Worm (Caenorhabditis elegans) whole organism, mixed stage, embryonic: ENCODE data around the gene R102.6.

Experiments
- M03D4.4 ChIP-seq: sonication (generic microtip); optimal IDR thresholded peaks from 2 replicates; lab custom pipeline; 2017; ENCODE audit warnings: mild to moderate bottlenecking, missing genetic modification characterization, missing compliant biosample characterization
- bed-3 ChIP-seq: fragments of 200-800 bp; sonication (Bioruptor generic); optimal IDR thresholded peaks from 3 replicates; lab custom pipeline; 2018; ENCODE audit warnings: mild to moderate bottlenecking, missing genetic modification characterization, moderate library complexity, missing compliant biosample characterization
- ceh-39 ChIP-seq: fragments of 150-350 bp; optimal IDR thresholded peaks from 2 replicates; lab custom pipeline; 2014; ENCODE audit warnings: missing biosample characterization, missing genetic modification characterization
- ceh-43 ChIP-seq: fragments of 200-800 bp; sonication (Bioruptor generic); optimal IDR thresholded peaks from 2 replicates; lab custom pipeline; 2018; ENCODE audit warnings: mild to moderate bottlenecking, missing genetic modification characterization, moderate library complexity, missing compliant biosample characterization
- ceh-83 ChIP-seq: fragments of 200-800 bp; sonication (Bioruptor generic); optimal IDR thresholded peaks from 2 replicates; lab custom pipeline; 2018; ENCODE audit warnings: mild to moderate bottlenecking, missing genetic modification characterization, missing compliant biosample characterization
- ces-1 ChIP-seq: fragments of 150-350 bp; optimal IDR thresholded peaks from 2 replicates; lab custom pipeline; 2014; ENCODE audit warnings: missing biosample characterization, missing genetic modification reagents, missing genetic modification characterization
- cnd-1 ChIP-seq: fragments of 200-800 bp; sonication (Bioruptor generic); optimal IDR thresholded peaks from 2 replicates; lab custom pipeline; 2018; ENCODE audit warnings: mild to moderate bottlenecking, missing genetic modification characterization, missing compliant biosample characterization
- elt-1 ChIP-seq: sonication (generic microtip); optimal IDR thresholded peaks from 2 replicates; lab custom pipeline; 2017; ENCODE audit warnings: missing genetic modification characterization, mild to moderate bottlenecking, missing compliant biosample characterization, antibody characterized with exemption, moderate library complexity, borderline replicate concordance; ENCODE audit not compliant: insufficient read depth
- elt-3 ChIP-seq: fragments of 150-350 bp; optimal IDR thresholded peaks from 2 replicates; lab custom pipeline; 2014; ENCODE audit warnings: missing biosample characterization, missing genetic modification characterization
- flh-1 ChIP-seq: fragments of 200-800 bp; sonication (Bioruptor generic); optimal IDR thresholded peaks from 2 replicates; lab custom pipeline; 2018; ENCODE audit warnings: mild to moderate bottlenecking, missing genetic modification characterization, moderate library complexity, missing compliant biosample characterization
- ham-2 ChIP-seq: fragments of 200-800 bp; sonication (Bioruptor generic); optimal IDR thresholded peaks from 2 replicates; lab custom pipeline; 2018; ENCODE audit warnings: mild to moderate bottlenecking, missing genetic modification characterization, missing compliant biosample characterization
- hlh-1 ChIP-seq: fragments of 150-350 bp; optimal IDR thresholded peaks from 2 replicates; lab custom pipeline; 2014; ENCODE audit warnings: missing biosample characterization, missing genetic modification reagents, missing genetic modification characterization
- lin-13 ChIP-seq: fragments of 150-350 bp; optimal IDR thresholded peaks from 2 replicates; lab custom pipeline; 2014; ENCODE audit warnings: missing biosample characterization, missing genetic modification characterization
- lsy-2 ChIP-seq: fragments of 150-350 bp; optimal IDR thresholded peaks from 2 replicates; lab custom pipeline; 2014; ENCODE audit warnings: missing biosample characterization, missing genetic modification characterization
- mab-5 ChIP-seq: fragments of 150-350 bp; optimal IDR thresholded peaks from 2 replicates; lab custom pipeline; 2014; ENCODE audit warnings: missing biosample characterization, missing genetic modification characterization
- mep-1 ChIP-seq: fragments of 150-350 bp; optimal IDR thresholded peaks from 2 replicates; lab custom pipeline; 2017; ENCODE audit warnings: missing biosample characterization, missing genetic modification reagents, missing genetic modification characterization, inconsistent platforms
- mls-2 ChIP-seq: sonication (generic microtip); optimal IDR thresholded peaks from 2 replicates; lab custom pipeline; 2016; ENCODE audit warnings: mild to moderate bottlenecking, missing genetic modification characterization, moderate library complexity, missing compliant biosample characterization
- nhr-2 ChIP-seq: fragments of 150-350 bp; optimal IDR thresholded peaks from 2 replicates; lab custom pipeline; 2014; ENCODE audit warnings: missing biosample characterization, missing genetic modification characterization
- nhr-28 ChIP-seq: fragments of 150-350 bp; optimal IDR thresholded peaks from 2 replicates; lab custom pipeline; 2014; ENCODE audit warnings: missing biosample characterization, missing genetic modification characterization
- nhr-76 ChIP-seq: sonication (generic microtip); optimal IDR thresholded peaks from 2 replicates; lab custom pipeline; 2017; ENCODE audit warnings: missing biosample characterization, missing genetic modification characterization
- pha-4 ChIP-seq: fragments of 150-350 bp; optimal IDR thresholded peaks from 2 replicates; lab custom pipeline; 2018; ENCODE audit warnings: missing biosample characterization, missing genetic modification reagents, missing genetic modification characterization
- sem-2 ChIP-seq: fragments of 200-800 bp; sonication (Bioruptor generic); optimal IDR thresholded peaks from 2 replicates; lab custom pipeline; 2018; ENCODE audit warnings: mild to moderate bottlenecking, missing genetic modification characterization, missing compliant biosample characterization
- snpc-4 ChIP-seq: fragments of 150-350 bp; optimal IDR thresholded peaks from 2 replicates; lab custom pipeline; 2014; ENCODE audit warnings: missing biosample characterization, missing genetic modification characterization
- sptf-1 ChIP-seq: sonication (generic microtip); optimal IDR thresholded peaks from 2 replicates; lab custom pipeline; 2017; ENCODE audit warnings: mild to moderate bottlenecking, missing genetic modification characterization, moderate library complexity, missing compliant biosample characterization
- tbx-8 ChIP-seq: fragments of 200-800 bp; sonication (Bioruptor generic); optimal IDR thresholded peaks from 2 replicates; lab custom pipeline; 2018; ENCODE audit warnings: mild to moderate bottlenecking, missing genetic modification characterization, moderate library complexity, missing compliant biosample characterization
- unc-120 ChIP-seq: sonication (generic microtip); optimal IDR thresholded peaks from 2 replicates; lab custom pipeline; 2017; ENCODE audit warnings: missing genetic modification characterization, missing compliant biosample characterization; ENCODE audit not compliant: poor library complexity, severe bottlenecking
- unc-39 ChIP-seq: fragments of 150-350 bp; optimal IDR thresholded peaks from 2 replicates; lab custom pipeline; 2014; ENCODE audit warnings: missing biosample characterization, missing genetic modification characterization
- unc-62 ChIP-seq: fragments of 150-350 bp; optimal IDR thresholded peaks from 2 replicates; lab custom pipeline; 2014; ENCODE audit warnings: missing biosample characterization, missing genetic modification reagents, missing genetic modification characterization
- zip-8 ChIP-seq: fragments of 150-350 bp; optimal IDR thresholded peaks from 2 replicates; lab custom pipeline; 2014; ENCODE audit warnings: missing biosample characterization, missing genetic modification characterization
- ztf-11 ChIP-seq: fragments of 150-350 bp; optimal IDR thresholded peaks from 2 replicates; lab custom pipeline; 2014; ENCODE audit warnings: missing biosample characterization, missing genetic modification characterization

Gene R102.6

DNA sequence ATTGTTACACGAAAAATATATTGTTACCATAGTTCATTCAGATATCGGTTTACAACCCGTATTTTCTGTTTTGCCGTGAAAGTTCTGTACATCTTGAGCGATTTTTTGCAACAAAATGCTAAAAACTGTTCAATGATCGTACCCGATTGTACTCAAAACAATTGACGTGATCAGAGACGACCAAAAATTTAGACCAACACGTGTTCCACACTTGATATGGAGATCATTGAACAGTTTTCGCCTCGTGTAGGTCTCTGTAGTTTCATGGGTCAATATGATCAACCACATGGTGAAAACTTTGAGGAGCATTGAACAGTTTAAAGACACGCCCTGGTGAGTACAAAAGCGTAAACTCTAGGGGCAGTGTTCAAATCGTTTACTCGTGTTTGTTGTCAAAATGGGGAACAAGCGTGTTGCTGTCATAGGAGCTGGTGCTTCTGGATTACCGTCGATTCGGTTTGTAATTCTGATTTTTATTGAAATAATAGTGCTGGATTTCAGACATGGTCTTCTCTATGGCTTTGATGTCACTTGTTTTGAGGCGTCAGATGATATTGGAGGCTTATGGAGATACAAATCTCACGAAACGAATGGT lies 23.7 kb downstream of the R102.6 start, which contains the start of gene fmo-2:
Gene fmo-2 (plus strand): TSS at position 370 of the 595 bp plus-strand sequence.
- TF ChIP-seq ztf-11 (tag; lab: Kevin White, UChicago) (no peak), nhr-76 (tag; lab: Kevin White, UChicago) (no peak), ces-1 (GFP tag; lab: Kevin White, UChicago) (no peak), tbx-8 (GFP tag; lab: Kevin White, UChicago) (no peak), hlh-1 (tag; lab: Kevin White, UChicago) (no peak), pha-4 (no peak), zip-8 (no peak)

DNA sequence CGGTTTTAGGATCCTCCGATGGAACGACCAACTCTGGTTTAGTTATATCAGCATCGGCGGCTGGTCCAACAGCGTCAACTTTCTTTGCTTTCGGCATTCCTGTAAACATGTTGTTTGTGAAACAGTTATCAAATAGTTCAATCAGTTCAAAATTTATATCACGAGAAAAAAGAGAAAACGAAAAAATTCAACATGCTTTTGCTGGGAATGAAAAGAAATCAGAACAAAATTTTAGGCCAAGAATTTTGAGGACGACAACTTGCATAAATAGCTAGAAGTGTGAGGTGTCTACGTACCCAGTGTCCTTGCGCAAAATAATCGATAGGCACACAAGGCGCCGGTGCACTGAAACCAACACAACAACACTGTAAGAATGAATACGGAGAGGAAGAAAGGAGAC lies 25.6 kb downstream of the R102.6 start, which contains the start of gene K08C7.4:
Gene K08C7.4 (minus strand): TSS at position 101 of the 400 bp plus-strand sequence.
- TF ChIP-seq cnd-1 (tag; lab: Kevin White, UChicago) = no peak
- TF ChIP-seq nhr-28 (tag; lab: Kevin White, UChicago) = no peak
- no peak for TF ChIP-seq unc-62
- no peak for TF ChIP-seq hlh-1 (tag; lab: Kevin White, UChicago)
- no peak for TF ChIP-seq lsy-2
- TF ChIP-seq M03D4.4 = no peak
- TF ChIP-seq ceh-43 (GFP tag; lab: Kevin White, UChicago) = no peak
- no peak for TF ChIP-seq sptf-1 (tag; lab: Kevin White, UChicago)
- no peak for TF ChIP-seq mls-2 (tag; lab: Kevin White, UChicago)
- TF ChIP-seq snpc-4 = no peak
- no peak for TF ChIP-seq elt-1 (tag; lab: Kevin White, UChicago)

DNA sequence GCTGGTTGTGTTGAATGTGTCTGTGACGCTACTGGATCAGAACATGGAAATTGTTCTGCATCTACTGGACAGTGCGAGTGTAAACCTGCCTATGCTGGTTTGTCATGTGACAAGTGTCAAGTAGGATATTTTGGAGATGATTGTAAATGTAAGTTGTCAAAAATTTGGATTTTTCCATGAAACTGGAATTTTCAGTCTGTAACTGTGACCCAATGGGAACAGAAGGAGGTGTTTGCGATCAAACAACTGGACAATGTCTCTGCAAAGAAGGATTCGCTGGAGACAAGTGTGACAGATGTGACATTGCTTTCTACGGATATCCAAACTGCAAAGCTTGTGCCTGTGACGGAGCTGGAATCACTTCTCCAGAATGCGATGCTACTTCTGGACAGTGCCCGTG lies 37.4 kb downstream of the R102.6 start:
- TF ChIP-seq nhr-2 (no peak), unc-39 (no peak), ceh-39 (tag; lab: Kevin White, UChicago) (no peak), ceh-83 (GFP tag; lab: Kevin White, UChicago) (no peak), hlh-1 (tag; lab: Kevin White, UChicago) (no peak), bed-3 (GFP tag; lab: Kevin White, UChicago) (no peak), elt-3 (no peak), ham-2 (GFP tag; lab: Kevin White, UChicago) (no peak), unc-62 (no peak), snpc-4 (no peak), mep-1 (no peak), mab-5 (tag; lab: Kevin White, UChicago) (no peak), cnd-1 (tag; lab: Kevin White, UChicago) (no peak), tbx-8 (GFP tag; lab: Kevin White, UChicago) (no peak)

DNA sequence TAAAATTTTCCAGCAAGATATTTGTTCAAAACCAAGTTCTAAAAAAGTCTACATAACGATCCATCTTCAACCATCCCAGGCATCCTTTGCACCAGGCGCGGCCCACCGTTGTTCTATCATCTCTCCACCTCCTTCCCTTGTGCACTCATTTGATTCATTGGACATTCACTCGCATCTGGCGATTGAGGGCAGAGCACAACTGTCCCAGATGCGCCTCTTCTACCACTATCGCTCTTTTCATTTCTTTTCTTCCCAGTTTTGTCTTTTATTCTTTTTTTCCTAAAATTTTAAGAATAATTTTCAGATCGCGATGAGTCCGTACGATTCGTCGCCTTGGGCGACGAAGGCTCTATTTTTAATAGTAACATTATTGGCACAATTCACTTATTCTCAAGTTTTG lies 39.5 kb downstream of the R102.6 start, which contains the start of gene epi-1:
Gene epi-1 (plus strand): TSS at position 301 of the 400 bp plus-strand sequence.
- TF ChIP-seq hlh-1 (tag; lab: Kevin White, UChicago) (peak; percentile 79), flh-1 (GFP tag; lab: Kevin White, UChicago) (no peak), unc-120 (tag; lab: Kevin White, UChicago) (peak; percentile 38)

DNA sequence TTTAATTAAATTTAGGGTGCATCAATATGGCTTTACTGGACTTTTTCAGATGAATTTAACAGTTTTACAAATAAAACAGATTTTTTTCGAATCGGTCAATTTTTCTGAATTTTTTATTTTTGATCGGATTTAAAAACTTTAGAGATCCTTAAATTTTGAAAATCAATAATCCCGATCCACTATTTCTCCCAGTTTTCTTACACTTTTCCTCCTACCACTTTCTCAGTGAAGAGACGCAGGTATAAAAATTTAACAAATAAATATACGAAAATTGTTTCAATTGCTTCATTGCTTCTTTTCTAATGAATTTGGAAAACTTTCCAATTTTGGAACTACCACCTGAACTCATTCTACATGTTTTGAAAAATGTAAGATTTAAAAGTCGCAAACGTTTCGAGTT lies 41.9 kb downstream of the R102.6 start, which contains the start of gene K08C7.7:
Gene K08C7.7 (plus strand): TSS at position 301 of the 400 bp plus-strand sequence.
- no peak for TF ChIP-seq mab-5 (tag; lab: Kevin White, UChicago)
- TF ChIP-seq snpc-4 = no peak
- TF ChIP-seq mep-1 = no peak
- TF ChIP-seq unc-39 = no peak
- TF ChIP-seq sem-2 (GFP tag; lab: Kevin White, UChicago) = no peak
- no peak for TF ChIP-seq hlh-1 (tag; lab: Kevin White, UChicago)
- no peak for TF ChIP-seq ceh-39 (tag; lab: Kevin White, UChicago)
- TF ChIP-seq flh-1 (GFP tag; lab: Kevin White, UChicago) = no peak
- TF ChIP-seq ztf-11 (tag; lab: Kevin White, UChicago) = no peak
- no peak for TF ChIP-seq nhr-2
- no peak for TF ChIP-seq ces-1 (GFP tag; lab: Kevin White, UChicago)

DNA sequence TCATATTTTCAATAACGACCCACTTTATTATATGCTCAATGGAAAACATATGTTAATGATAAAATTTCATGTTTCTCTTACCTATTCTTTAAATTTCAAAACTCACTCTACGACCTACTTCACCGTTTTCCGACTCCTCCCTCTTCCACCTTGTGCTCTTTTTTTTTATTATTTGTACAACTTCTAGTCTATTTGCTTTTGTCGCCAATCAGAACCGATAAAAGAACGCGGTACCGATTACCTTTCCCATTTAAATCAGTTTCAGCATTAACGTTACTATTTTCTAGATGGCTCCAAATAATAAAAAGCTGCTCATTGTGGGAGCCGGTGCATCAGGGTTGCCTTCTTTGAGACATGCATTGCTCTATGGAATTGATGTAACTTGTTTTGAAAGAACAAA lies 44.2 kb downstream of the R102.6 start, which contains the start of gene fmo-1:
Gene fmo-1 (plus strand): TSS at position 98 of the 400 bp plus-strand sequence.
- no peak for TF ChIP-seq bed-3 (GFP tag; lab: Kevin White, UChicago)
- TF ChIP-seq unc-62 = no peak
- no peak for TF ChIP-seq cnd-1 (tag; lab: Kevin White, UChicago)
- TF ChIP-seq ceh-43 (GFP tag; lab: Kevin White, UChicago) = no peak
- TF ChIP-seq hlh-1 (tag; lab: Kevin White, UChicago) = no peak
- no peak for TF ChIP-seq snpc-4
- no peak for TF ChIP-seq pha-4
- TF ChIP-seq M03D4.4 = no peak
- TF ChIP-seq lin-13 = no peak
- TF ChIP-seq zip-8 = no peak
- no peak for TF ChIP-seq nhr-2
- TF ChIP-seq, all 35 proteins: peak for 0
